Fruit fly (Drosophila melanogaster) whole organism, larva: ENCODE data around the gene rols.

Source experiments
- noc ChIP-seq: fragments of 200-800 bp; sonication (Bioruptor generic); optimal IDR thresholded peaks from 3 replicates; lab custom pipeline; 2019; ENCODE audit warnings: missing biosample characterization, mild to moderate bottlenecking, missing genetic modification characterization, moderate library complexity

rols gene

DNA sequence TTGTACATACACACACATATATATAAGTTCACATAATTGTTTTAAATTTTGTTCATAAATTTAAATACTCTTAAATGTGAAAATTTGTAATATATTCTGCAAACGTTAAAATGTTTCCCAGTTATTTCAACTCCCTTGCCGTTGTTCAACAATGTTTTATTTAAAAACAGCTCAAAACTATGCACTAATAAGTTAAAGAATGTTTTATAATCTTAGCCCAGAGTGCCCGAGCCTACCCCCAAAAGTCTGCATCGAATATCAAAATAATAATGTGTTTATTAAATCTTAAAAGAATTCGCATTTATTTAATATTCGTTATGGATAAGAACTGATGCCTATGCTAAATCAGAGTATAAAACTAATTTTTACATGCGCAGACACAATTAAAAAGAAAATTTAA lies 56.7 kb downstream of the rols start:
- TF ChIP-seq noc (tag; lab: Kevin White, UChicago): no peak

dm6 chr3L:12004136-12004535 lies 60.5 kb downstream of the rols start:
- no peak for TF ChIP-seq noc (tag; lab: Kevin White, UChicago)

dm6 chr3L:12003457-12003856 lies 61.2 kb downstream of the rols start:
- no peak for TF ChIP-seq noc (tag; lab: Kevin White, UChicago)

DNA sequence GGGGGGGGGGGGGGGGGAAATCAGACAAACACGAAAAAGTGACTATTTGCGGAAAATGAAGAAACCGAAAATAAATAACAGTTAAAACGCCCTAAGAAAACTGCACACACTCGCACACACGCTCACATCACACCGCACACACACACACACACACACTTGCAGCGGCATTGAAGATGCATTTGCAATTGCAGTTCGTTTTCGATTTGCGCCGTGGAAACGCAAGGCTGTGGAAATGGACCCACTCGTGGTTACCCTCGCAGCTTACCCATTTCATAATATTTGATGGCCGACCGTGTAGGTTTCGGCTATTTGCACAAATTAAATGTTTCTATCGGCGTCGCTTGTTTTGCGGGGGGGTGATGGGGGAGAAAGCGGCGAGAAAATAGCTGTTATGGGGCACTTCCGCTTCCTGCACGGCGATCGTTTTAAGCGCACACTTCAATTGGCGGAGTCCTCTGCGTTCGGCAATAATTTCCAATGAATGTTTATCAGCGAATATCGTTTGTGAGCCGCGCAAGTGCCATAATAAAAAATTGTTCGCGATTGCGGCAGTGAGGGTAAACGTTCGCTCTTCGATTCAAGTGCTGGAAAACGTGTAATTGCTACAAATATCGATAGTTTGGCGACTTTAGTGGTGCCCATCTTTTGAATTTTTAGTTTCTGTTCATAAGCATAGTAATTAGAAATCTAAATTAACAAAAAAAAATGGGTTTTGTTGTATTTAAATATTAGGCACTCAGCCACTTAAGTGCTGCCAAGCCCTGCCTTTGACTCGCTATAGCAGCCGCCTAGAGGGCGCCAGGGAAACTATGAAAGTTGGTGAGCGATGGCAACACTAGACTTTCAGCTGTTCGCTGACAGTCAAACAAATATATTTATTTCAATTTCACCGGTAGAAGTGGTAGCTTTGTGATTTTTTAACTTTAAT lies 62.1 kb downstream of the rols start, which contains the start of the genes Pop2 and CG6928:
TSS of gene Pop2 (minus strand) at position 595 of the 928 bp plus-strand sequence.
TSS of gene CG6928 (plus strand) at position 835 of the 928 bp plus-strand sequence.
- TF ChIP-seq noc (tag; lab: Kevin White, UChicago): no peak

- TF ChIP-seq noc (tag; lab: Kevin White, UChicago): no peak
Observed at dm6 chr3L:11997959-11998358, 66.7 kb downstream of the rols start, which contains the start of gene Grip163. Grip163 (minus strand) TSS chr3L:11998138.

DNA sequence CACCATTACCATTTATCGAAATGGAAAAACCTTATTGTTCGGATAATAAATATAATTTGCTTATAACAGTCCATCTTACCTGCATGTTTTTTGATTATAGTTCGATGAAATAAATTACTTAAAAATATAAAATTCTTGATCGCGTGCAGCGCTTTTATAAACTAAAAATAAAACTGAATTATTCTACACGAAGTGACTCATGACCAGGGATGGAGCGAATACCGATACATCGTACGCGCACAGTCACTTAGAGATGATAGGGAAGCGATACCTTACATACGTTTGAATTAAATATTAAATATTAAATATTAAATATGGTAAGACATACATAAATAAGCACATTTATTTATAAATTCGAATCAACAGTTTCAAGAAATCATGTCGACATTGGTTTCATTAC lies 71.7 kb downstream of the rols start, which contains the start of gene viaf:
TSS of gene viaf (minus strand) at position 220 of the 400 bp plus-strand sequence.
- TF ChIP-seq noc (tag; lab: Kevin White, UChicago): no peak

- no peak for TF ChIP-seq noc (tag; lab: Kevin White, UChicago)
Observed at dm6 chr3L:11990436-11990835, 74.2 kb downstream of the rols start, which contains the start of gene CG6931. CG6931 (plus strand) TSS chr3L:11990736.

DNA sequence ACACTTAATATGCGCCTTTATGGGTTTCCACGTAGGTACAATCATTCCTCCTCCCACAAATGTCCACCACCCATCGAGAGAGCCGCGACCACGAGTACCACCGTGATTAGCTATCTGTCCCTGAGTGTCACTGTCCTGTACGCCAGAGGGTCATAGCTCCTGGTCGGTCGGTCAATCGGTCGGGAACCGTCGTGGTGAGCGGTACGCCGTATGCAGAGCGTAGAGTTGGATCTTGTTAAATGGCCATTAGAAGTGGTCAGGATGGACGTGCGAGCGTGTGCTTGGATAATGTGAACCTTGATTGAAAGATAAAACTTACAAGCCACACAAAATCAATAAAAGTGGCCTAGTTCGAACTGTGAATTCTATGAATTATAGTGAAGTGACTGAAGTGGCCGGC lies 80.1 kb downstream of the rols start, which contains the start of gene CG6938:
TSS of gene CG6938 (plus strand) at position 301 of the 400 bp plus-strand sequence.
- no peak for TF ChIP-seq noc (tag; lab: Kevin White, UChicago)

dm6 chr3L:11975811-11976210 lies 88.8 kb downstream of the rols start, which contains the start of gene CG43896:
CG43896 (plus strand) TSS chr3L:11976111.
- no peak for TF ChIP-seq noc (tag; lab: Kevin White, UChicago)

dm6 chr3L:11974605-11975004 lies 90.1 kb downstream of the rols start, which contains the start of gene CG14125:
CG14125 (plus strand) TSS chr3L:11974905.
- TF ChIP-seq noc (tag; lab: Kevin White, UChicago): no peak

DNA sequence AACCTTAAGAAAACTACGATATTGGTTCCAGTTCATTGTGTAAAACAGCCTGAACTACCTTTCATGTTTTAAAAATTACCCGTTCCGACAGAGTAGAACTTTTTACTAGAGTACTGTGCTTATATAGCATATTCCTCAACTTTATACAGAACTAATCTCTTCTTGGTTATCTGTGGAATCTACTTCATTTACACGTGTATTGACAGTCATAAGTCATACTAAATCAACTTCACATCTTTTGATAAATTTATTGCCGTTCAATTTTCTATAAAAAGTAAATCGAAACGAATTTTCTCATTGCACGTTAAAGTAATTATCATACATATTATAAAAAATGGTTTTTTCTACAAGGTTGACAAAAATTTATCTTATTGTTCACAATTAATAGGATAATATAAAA lies 91.0 kb downstream of the rols start, which contains the start of gene CG42397:
TSS of gene CG42397 (minus strand) at position 101 of the 400 bp plus-strand sequence.
- no peak for TF ChIP-seq noc (tag; lab: Kevin White, UChicago)

DNA sequence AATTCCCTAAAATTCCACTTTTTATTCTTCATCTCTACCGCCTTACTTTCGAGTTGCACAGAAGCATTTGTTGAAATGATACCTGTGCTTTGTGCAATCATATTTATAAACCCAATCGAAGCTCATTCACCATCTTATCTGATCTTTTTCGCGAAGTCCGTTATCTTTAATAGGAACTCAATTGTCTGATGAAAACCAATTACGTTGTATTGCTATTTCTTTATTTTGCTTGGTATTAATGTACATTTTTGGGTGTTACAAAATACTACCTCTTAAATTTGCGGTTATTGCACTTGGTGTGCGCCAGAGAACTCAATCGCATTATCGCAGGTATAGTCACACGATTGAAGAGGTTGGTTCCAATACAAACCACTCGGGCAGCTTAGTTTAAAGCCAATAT lies 91.8 kb downstream of the rols start, which contains the start of gene Muc68E:
TSS of gene Muc68E (minus strand) at position 101 of the 400 bp plus-strand sequence.
- no peak for TF ChIP-seq noc (tag; lab: Kevin White, UChicago)

DNA sequence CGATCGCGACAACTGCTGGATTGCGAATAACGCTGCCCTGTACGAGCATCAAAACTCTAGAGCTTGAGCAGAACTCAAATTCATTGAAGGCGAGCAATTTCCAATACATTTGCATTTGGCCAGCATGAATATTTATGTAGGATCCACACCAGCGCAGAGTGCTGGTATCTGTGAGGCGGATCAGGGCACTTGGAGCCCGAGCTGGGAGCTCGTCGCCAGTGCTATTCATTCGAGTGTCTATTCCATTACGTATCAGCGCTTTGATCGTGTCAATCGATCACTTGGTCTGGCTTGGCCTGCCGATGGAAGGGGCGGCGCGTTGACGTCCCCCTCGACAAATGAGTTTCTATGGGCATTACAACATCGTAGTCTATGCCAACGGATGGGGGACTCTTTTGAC lies 98.6 kb downstream of the rols start, which contains the start of gene prc:
TSS of gene prc (minus strand) at position 28 of the 400 bp plus-strand sequence.
- no peak for TF ChIP-seq noc (tag; lab: Kevin White, UChicago)
